Fruit fly (Drosophila melanogaster): ENCODE data around the gene ATP6AP2.
A peak's percentile ranks its signal among the peaks of the same experiment; 100 is the strongest.

Gene ATP6AP2

dm6 chr3R:9260421-9260973 lies at the start of gene ATP6AP2 (continued):
- TF ChIP-seq MBD-R2 (GFP tag; IDR thresholded peaks at IDR 0.05) (peak; percentile 87), PHDP (tag; optimal IDR thresholded peaks at IDR 0.05) (peak; percentile 65), Sox102F (GFP tag; optimal IDR thresholded peaks at IDR 0.05) (no peak), slou (GFP tag; optimal IDR thresholded peaks at IDR 0.05) (peak; percentile 12), CG6254 (GFP tag; optimal IDR thresholded peaks at IDR 0.05) (no peak), tna (GFP tag; IDR thresholded peaks at IDR 0.05; ENCODE audit: partially characterized antibody) (peak; percentile 51; the same call in 1 of the 2 replicates), CG7745 (tag; optimal IDR thresholded peaks at IDR 0.05) (no peak), CG6689 (GFP tag; IDR thresholded peaks at IDR 0.05) (0 out of 2 replicates have a peak, but pooled peaks have one; percentile 19), Dfd (GFP tag; optimal IDR thresholded peaks at IDR 0.05) (no peak), Meics (GFP tag; optimal IDR thresholded peaks at IDR 0.05) (peak; percentile 55), sd (tag; optimal IDR thresholded peaks at IDR 0.05) (no peak), NC2α (GFP tag; optimal IDR thresholded peaks at IDR 0.05) (no peak), Vsx1 (GFP tag; optimal IDR thresholded peaks at IDR 0.05) (no peak), CG1832 (GFP tag; optimal IDR thresholded peaks at IDR 0.05) (no peak), Stat92E (GFP tag; optimal IDR thresholded peaks at IDR 0.05) (peak in 1 of 3 experiments; percentile 55), Oaz (GFP tag; IDR thresholded peaks at IDR 0.05) (no peak), bbx (GFP tag; IDR thresholded peaks at IDR 0.05; ENCODE audit: partially characterized antibody) (peak; percentile 88), Awh (GFP tag; IDR thresholded peaks at IDR 0.05) (no peak), Dp (GFP tag; optimal IDR thresholded peaks at IDR 0.05) (peak; percentile 37), kay (GFP tag; optimal IDR thresholded peaks at IDR 0.05) (peak; percentile 30), HHEX (GFP tag; optimal IDR thresholded peaks at IDR 0.05) (peak; percentile 45), CG33213 (GFP tag; optimal IDR thresholded peaks at IDR 0.05) (peak; percentile 10), CG13624 (GFP tag; optimal IDR thresholded peaks at IDR 0.05) (peak; percentile 6), CG4424 (GFP tag; optimal IDR thresholded peaks at IDR 0.05) (peak; percentile 44), dysf (GFP tag; IDR thresholded peaks at IDR 0.05) (peak; percentile 64; the same call in 2 of the 3 replicates), Ssrp (tag; optimal IDR thresholded peaks at IDR 0.05) (peak; percentile 18), Fer3 (tag; optimal IDR thresholded peaks at IDR 0.05) (peak; percentile 64), fd3F (GFP tag; optimal IDR thresholded peaks at IDR 0.05) (peak; percentile 32), lilli (GFP tag; optimal IDR thresholded peaks at IDR 0.05) (peak; percentile 58), CG18764 (GFP tag; optimal IDR thresholded peaks at IDR 0.05) (peak; percentile 50), Opbp (GFP tag; IDR thresholded peaks at IDR 0.05; ENCODE audit: partially characterized antibody) (peak; percentile 85; the same call in 2 of the 3 replicates), Pdp1 (GFP tag; optimal IDR thresholded peaks at IDR 0.05) (peak in 1 of 2 experiments; percentile 33), CG10543 (GFP tag; optimal IDR thresholded peaks at IDR 0.05) (peak; percentile 67), CG14050 (GFP tag; IDR thresholded peaks at IDR 0.05) (no peak), ab (GFP tag; optimal IDR thresholded peaks at IDR 0.05) (no peak), esg (GFP tag; conservative IDR thresholded peaks at IDR 0.05) (no peak), CG17612 (GFP tag; IDR thresholded peaks at IDR 0.05) (no peak), CG15696 (tag; optimal IDR thresholded peaks at IDR 0.05) (peak; percentile 44), row (GFP tag; IDR thresholded peaks at IDR 0.05) (peak; percentile 90), lola (GFP tag; optimal IDR thresholded peaks at IDR 0.05) (peak in 1 of 3 experiments; percentile 41), dpn (GFP tag; optimal IDR thresholded peaks at IDR 0.05) (peak; percentile 33 to 69), Taf1 (GFP tag; IDR thresholded peaks at IDR 0.05) (no peak), CG12769 (tag; optimal IDR thresholded peaks at IDR 0.05) (no peak), Dbx (GFP tag; IDR thresholded peaks at IDR 0.05) (peak; percentile 77), HmgD (GFP tag; optimal IDR thresholded peaks at IDR 0.05) (no peak), CG14710 (tag; optimal IDR thresholded peaks at IDR 0.05) (peak; percentile 82), CG15514 (GFP tag; optimal IDR thresholded peaks at IDR 0.05) (peak; percentile 59), CG17829 (tag; optimal IDR thresholded peaks at IDR 0.05) (peak; percentile 76)
